Worm (Caenorhabditis elegans): ENCODE data around the gene C37C3.17.

DNA sequence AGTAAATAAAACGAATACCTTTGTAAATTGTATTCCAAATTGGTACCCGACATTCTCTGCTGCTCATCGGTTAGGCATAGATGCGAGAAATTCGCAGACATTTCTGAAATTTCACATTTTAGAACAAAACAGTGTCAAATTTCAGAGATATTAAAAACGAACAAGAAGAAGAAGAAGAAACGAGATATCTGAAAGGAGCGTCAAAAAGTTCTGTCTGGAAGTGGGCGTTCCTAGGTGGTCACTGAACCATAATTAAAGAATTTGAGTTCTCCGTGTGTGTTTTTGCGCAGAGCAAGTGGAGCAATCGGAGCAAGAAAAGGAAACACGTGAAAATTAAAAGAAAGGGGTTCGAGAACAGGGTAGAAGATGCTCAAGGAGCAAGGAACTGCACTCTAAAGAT, 38.1 kb upstream of the C37C3.17 start, which contains the start of gene F40A3.7:
- TF ChIP-seq lsy-27 (tag; optimal IDR thresholded peaks at IDR 0.05; ENCODE audit: borderline replicate concordance, insufficient read depth), result no peak
- TF ChIP-seq madf-8 (GFP tag; conservative IDR thresholded peaks at IDR 0.05), result no peak
- no peak for TF ChIP-seq repo-1 (tag; optimal IDR thresholded peaks at IDR 0.05)
- TF ChIP-seq lag-1 (GFP tag; IDR thresholded peaks at IDR 0.05), result no peak
- TF ChIP-seq unc-62 (GFP tag; optimal IDR thresholded peaks at IDR 0.05), result no peak
- no peak for TF ChIP-seq F23B12.7 (tag; optimal IDR thresholded peaks at IDR 0.05; ENCODE audit: insufficient read depth)
- TF ChIP-seq dpl-1 (GFP tag; optimal IDR thresholded peaks at IDR 0.05), result no peak
- TF ChIP-seq mes-4 (tag; optimal IDR thresholded peaks at IDR 0.05), result no peak
- no peak for TF ChIP-seq pha-4 (tag; optimal IDR thresholded peaks at IDR 0.05)

Measured in whole organism, young adult.